Fruit fly (Drosophila melanogaster) whole organism, pupa: ENCODE results near the gene CG14618.

Source experiments
- CG10348 ChIP-seq: fragments of 200-800 bp; sonication (Bioruptor generic); IDR thresholded peaks from 2 replicates; pipeline ENCODE4 v1.3.6; 2022; ENCODE audit warnings: missing biosample characterization, missing genetic modification characterization
- CG12605 ChIP-seq: fragments of 200-800 bp; sonication (Bioruptor generic); IDR thresholded peaks from 2 replicates; pipeline ENCODE4 v1.3.6; 2022; ENCODE audit warnings: missing biosample characterization, missing genetic modification characterization
- CG13204 ChIP-seq: fragments of 200-800 bp; sonication (Bioruptor generic); optimal IDR thresholded peaks from 2 replicates; lab custom pipeline; 2018; ENCODE audit warnings: missing biosample characterization, mild to moderate bottlenecking, missing genetic modification characterization, moderate library complexity
- CG14655 ChIP-seq: fragments of 200-800 bp; sonication (Bioruptor generic); optimal IDR thresholded peaks from 3 replicates; lab custom pipeline; 2017; ENCODE audit warnings: mild to moderate bottlenecking, missing biosample characterization, missing genetic modification reagents, missing genetic modification characterization
- CG15710 ChIP-seq: fragments of 200-800 bp; sonication (Bioruptor generic); optimal IDR thresholded peaks from 2 replicates; lab custom pipeline; 2018; ENCODE audit warnings: missing biosample characterization, mild to moderate bottlenecking, missing genetic modification characterization, moderate library complexity
- CG17806 ChIP-seq: fragments of 200-800 bp; sonication (Bioruptor generic); optimal IDR thresholded peaks from 2 replicates; lab custom pipeline; 2018; ENCODE audit warnings: missing biosample characterization, mild to moderate bottlenecking, missing genetic modification characterization, moderate library complexity
- CG32121 ChIP-seq: fragments of 200-800 bp; sonication (Bioruptor generic); IDR thresholded peaks from 2 replicates; pipeline ENCODE4 v1.3.6; 2022; ENCODE audit warnings: missing biosample characterization, missing genetic modification characterization
- CG34367 ChIP-seq: fragments of 200-800 bp; sonication (Bioruptor generic); optimal IDR thresholded peaks from 2 replicates; lab custom pipeline; 2018; ENCODE audit warnings: missing biosample characterization, mild to moderate bottlenecking, missing genetic modification characterization
- CG4496 ChIP-seq: fragments of 200-800 bp; sonication (Bioruptor generic); IDR thresholded peaks from 3 replicates; pipeline ENCODE4 v1.3.6; 2022; ENCODE audit warnings: missing biosample characterization, missing genetic modification characterization
- CG8159 ChIP-seq: fragments of 200-800 bp; sonication (Bioruptor generic); optimal IDR thresholded peaks from 3 replicates; lab custom pipeline; 2018; ENCODE audit warnings: missing biosample characterization, mild to moderate bottlenecking, missing genetic modification characterization, moderate library complexity
- CG8301 ChIP-seq: fragments of 200-800 bp; sonication (Bioruptor generic); optimal IDR thresholded peaks from 2 replicates; lab custom pipeline; 2018; ENCODE audit warnings: missing biosample characterization, mild to moderate bottlenecking, missing genetic modification characterization
- CG9948 ChIP-seq: fragments of 200-800 bp; sonication (Bioruptor generic); optimal IDR thresholded peaks from 2 replicates; lab custom pipeline; 2018; ENCODE audit warnings: missing biosample characterization, mild to moderate bottlenecking, missing genetic modification characterization, moderate library complexity
- D1 ChIP-seq: fragments of 200-800 bp; sonication (Bioruptor generic); optimal IDR thresholded peaks from 2 replicates; lab custom pipeline; 2018; ENCODE audit warnings: missing biosample characterization, mild to moderate bottlenecking, missing genetic modification characterization, moderate library complexity
- EcR ChIP-seq: fragments of 200-800 bp; sonication (Bioruptor generic); optimal IDR thresholded peaks from 3 replicates; lab custom pipeline; 2019; ENCODE audit warnings: missing biosample characterization, missing genetic modification characterization, mild to moderate bottlenecking, moderate library complexity, missing genetic modification reagents
- Ets98B ChIP-seq: fragments of 200-800 bp; sonication (Bioruptor generic); IDR thresholded peaks from 2 replicates; pipeline ENCODE4 v1.3.6; 2022; ENCODE audit warnings: missing biosample characterization, missing genetic modification characterization
- Pif1A ChIP-seq: fragments of 200-800 bp; sonication (Bioruptor generic); optimal IDR thresholded peaks from 3 replicates; lab custom pipeline; 2016; ENCODE audit warnings: missing biosample characterization, missing genetic modification characterization
- Pif1B ChIP-seq: fragments of 200-800 bp; sonication (Bioruptor generic); optimal IDR thresholded peaks from 3 replicates; lab custom pipeline; 2016; ENCODE audit warnings: missing biosample characterization, missing genetic modification characterization
- Snoo ChIP-seq: fragments of 200-800 bp; sonication (Bioruptor generic); optimal IDR thresholded peaks from 3 replicates; lab custom pipeline; 2017; ENCODE audit warnings: missing biosample characterization, mild to moderate bottlenecking, missing genetic modification characterization, inconsistent platforms
- fd96Ca ChIP-seq: fragments of 200-800 bp; sonication (Bioruptor generic); IDR thresholded peaks from 3 replicates; pipeline ENCODE4 v1.3.6; 2022; ENCODE audit warnings: missing biosample characterization, missing genetic modification characterization
- gl ChIP-seq: fragments of 200-800 bp; sonication (Bioruptor generic); optimal IDR thresholded peaks from 2 replicates; lab custom pipeline; 2018; ENCODE audit warnings: missing biosample characterization, mild to moderate bottlenecking, missing genetic modification characterization
- rn ChIP-seq: fragments of 200-800 bp; sonication (Bioruptor generic); IDR thresholded peaks from 2 replicates; pipeline ENCODE4 v1.3.6; 2022; ENCODE audit warnings: missing biosample characterization, missing genetic modification characterization

CG14618 gene

DNA sequence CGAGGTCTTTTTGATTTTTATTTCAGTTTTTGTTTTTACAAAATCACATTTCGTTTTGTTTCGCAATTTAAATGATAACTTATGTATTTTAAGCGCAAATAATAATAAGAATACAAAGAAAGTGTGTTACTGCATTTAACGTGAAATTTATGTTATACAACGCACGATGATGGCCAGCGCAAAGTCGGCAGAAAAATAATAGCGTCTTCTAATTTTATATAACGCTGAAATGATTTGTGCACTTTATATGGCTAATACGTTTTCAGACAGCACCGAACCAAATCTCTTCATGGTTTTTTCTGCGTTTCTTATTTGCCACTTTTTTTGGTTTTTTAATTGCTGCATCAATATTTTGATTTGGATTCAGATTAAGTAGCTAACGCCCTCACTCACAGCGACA, 1.4 kb downstream of the CG14618 start:
- TF ChIP-seq CG4496 (no peak), CG10348 (GFP tag; lab: Robert Waterston, UW) (no peak), CG8301 (tag; lab: Kevin White, UChicago) (no peak)

DNA sequence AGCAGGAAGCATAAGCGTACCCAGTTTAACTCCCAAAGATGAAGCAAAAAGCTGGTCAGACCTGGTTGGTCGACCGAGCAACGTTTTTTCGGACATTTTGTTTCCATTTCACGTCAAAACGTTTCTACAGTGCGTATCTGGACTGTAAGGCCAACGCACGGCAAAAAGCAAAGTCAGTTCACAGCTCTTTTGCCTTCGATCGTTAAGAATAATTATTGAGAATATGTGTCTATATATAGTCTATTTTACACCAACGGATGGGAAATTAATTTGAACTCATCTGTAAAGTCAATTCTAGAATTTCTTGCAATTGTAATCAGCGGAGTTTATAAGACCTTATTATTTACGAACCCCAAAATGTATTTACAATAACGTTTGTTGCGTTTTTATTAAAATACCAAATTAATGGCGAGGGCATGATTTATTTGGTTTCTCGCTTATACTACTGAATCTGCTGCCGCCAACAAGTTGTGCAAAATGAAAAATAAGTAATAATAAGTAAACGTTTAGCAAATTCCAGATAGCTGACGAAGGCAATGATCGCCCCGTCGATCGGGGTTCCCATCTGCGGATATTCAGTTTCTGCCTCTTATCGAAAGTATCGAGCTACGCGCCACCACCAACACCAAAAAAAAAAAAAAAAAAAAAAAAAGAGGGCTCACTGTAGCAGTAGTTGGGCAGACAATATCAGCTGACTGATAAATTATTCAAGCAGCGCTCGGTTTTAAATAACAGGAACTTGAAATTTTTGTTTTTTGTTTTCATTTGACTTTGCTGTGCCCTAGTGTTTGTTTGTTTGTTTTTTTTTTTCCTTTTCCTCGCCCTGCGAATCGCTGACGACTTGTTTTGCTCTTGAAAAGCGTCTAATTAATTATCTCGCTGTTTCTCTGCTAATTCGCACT, 4.4 kb downstream of the CG14618 start:
- no peak for TF ChIP-seq Pif1B (GFP tag; lab: Kevin White, UChicago)
- TF ChIP-seq CG13204 (GFP tag; lab: Kevin White, UChicago): no peak

DNA sequence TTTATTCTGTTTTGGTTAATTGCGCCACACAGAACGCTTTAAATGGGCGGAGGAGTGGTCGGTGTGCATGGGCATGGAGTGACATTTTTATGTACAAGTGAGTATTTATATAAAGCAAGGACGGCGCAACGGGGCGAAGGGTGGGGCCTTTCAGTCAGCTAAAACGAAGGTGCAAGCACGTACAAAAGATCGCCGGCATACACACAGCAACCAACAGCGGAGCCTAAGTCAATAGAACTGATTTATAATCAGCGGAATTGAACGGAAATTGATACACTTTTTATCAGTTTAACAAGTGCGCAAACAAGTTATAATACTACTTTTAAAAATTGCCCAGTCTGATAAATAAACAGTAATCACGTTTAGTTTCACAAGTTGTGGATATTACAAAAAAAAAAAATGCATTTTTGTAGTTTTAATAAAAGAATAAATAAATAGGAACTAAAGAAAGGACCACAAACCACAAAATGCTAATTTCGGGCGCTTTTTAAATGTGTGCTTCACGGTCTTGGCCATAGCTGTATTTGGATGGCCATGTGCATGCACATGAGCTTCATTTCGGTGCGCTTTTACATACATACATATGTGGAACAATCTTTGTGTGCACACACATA, 5.8 kb downstream of the CG14618 start:
- TF ChIP-seq CG8159 (tag; lab: Kevin White, UChicago): peak; percentile 31
- 0 out of 3 replicates have a peak, but pooled peaks have one; percentile 20 for TF ChIP-seq fd96Ca
- TF ChIP-seq CG8301 (tag; lab: Kevin White, UChicago): peak; percentile 64
- no peak for TF ChIP-seq CG12605 (GFP tag; lab: Robert Waterston, UW)
- peak; percentile 19 for TF ChIP-seq CG9948
- peak; percentile 28 for TF ChIP-seq CG34367
- no peak for TF ChIP-seq CG4496
- TF ChIP-seq rn (GFP tag; lab: Robert Waterston, UW): no peak
- peak; percentile 18; the same call in 1 of the 2 replicates for TF ChIP-seq Ets98B
- peak; percentile 25; the same call in 1 of the 2 replicates for TF ChIP-seq CG32121 (GFP tag; lab: Robert Waterston, UW)
- no peak for TF ChIP-seq CG10348 (GFP tag; lab: Robert Waterston, UW)
- TF ChIP-seq CG15710 (tag; lab: Kevin White, UChicago): peak; percentile 33
- TF ChIP-seq CG17806: peak; percentile 23
- TF ChIP-seq Pif1A (GFP tag; lab: Kevin White, UChicago): peak; percentile 64
- no peak for TF ChIP-seq D1
- TF ChIP-seq Snoo (tag; lab: Kevin White, UChicago): peak; percentile 75
- peak; percentile 45 for TF ChIP-seq Pif1B (GFP tag; lab: Kevin White, UChicago)
- TF ChIP-seq CG14655 (GFP tag; lab: Kevin White, UChicago): no peak
- no peak for TF ChIP-seq gl
- no peak for TF ChIP-seq CG13204 (GFP tag; lab: Kevin White, UChicago)
- TF ChIP-seq EcR: no peak

DNA sequence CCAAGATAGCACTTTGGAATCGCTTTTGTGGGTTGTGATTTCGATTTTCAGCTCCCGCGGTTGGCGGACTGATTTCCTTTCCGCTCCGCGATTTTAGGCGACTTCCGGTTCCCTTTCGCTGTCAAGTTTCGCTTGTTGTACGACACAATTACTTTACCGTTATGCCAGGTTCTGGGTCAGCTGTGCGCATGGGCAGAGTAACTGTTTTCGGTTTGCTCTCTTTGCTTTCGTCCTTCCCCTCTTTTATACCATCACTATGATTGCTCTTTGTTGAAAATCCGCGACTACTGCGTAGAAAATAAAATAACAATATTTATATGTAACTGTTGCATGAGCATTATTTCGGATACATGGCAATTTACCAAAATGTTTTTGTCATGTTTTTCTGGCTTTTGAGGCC, 7.1 kb downstream of the CG14618 start:
- no peak for TF ChIP-seq CG15710 (tag; lab: Kevin White, UChicago)
- no peak for TF ChIP-seq Snoo (tag; lab: Kevin White, UChicago)
- TF ChIP-seq CG10348 (GFP tag; lab: Robert Waterston, UW): no peak
- TF ChIP-seq CG13204 (GFP tag; lab: Kevin White, UChicago): no peak
- TF ChIP-seq CG9948: no peak
- TF ChIP-seq Pif1B (GFP tag; lab: Kevin White, UChicago): no peak
- TF ChIP-seq CG17806: no peak

- TF ChIP-seq CG32121 (GFP tag; lab: Robert Waterston, UW) (0 out of 2 replicates have a peak, but pooled peaks have one; percentile 18), D1 (no peak), Pif1A (GFP tag; lab: Kevin White, UChicago) (peak; percentile 5), CG4496 (peak; percentile 38; the same call in 1 of the 3 replicates), gl (peak; percentile 9), rn (GFP tag; lab: Robert Waterston, UW) (no peak), CG12605 (GFP tag; lab: Robert Waterston, UW) (peak; percentile 47), Pif1B (GFP tag; lab: Kevin White, UChicago) (no peak), CG9948 (no peak), CG14655 (GFP tag; lab: Kevin White, UChicago) (peak; percentile 35), fd96Ca (0 out of 3 replicates have a peak, but pooled peaks have one; percentile 9), CG34367 (no peak), CG15710 (tag; lab: Kevin White, UChicago) (no peak)
These were observed 7.6 kb downstream of the CG14618 start for dm6 chrX:22481131-22481530.

DNA sequence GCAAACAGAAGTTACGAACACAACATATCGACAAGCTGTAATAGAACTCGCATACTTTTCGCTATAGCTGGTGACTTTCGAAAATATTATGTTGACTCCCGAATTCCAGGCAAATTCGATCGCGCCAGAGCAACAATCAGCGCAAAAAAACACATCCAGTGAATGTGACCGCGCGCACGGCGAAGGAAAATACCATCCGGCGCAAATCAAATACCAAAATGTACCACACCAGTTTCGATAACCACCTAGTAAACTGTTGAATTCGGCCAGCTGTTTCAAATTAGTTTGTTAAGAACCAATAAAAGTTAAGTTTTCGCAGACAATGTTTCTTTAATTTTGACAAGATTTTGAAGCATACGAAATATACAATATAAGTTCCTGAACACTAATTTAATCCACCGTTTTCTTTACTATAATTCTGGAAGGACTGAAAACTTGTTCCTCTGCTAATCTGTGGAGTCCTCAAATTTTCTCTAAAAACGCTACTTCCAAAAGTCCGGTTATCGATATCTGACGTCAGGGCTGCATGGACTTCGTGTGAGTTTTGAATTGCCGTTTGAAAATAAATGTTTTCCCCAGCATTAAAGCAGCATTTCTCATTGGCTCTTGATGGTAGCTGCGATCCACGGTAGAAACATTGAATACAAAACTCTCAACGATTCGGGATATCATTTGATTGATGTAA, 8.5 kb downstream of the CG14618 start, which contains the start of the genes Cp110 and CG12576:
Cp110 (plus strand) TSS at position 223 of the 685 bp plus-strand sequence.
CG12576 (minus strand) TSS at position 498 of the 685 bp plus-strand sequence.
- TF ChIP-seq Pif1B (GFP tag; lab: Kevin White, UChicago): no peak
- no peak for TF ChIP-seq rn (GFP tag; lab: Robert Waterston, UW)
- no peak for TF ChIP-seq CG9948
- no peak for TF ChIP-seq CG12605 (GFP tag; lab: Robert Waterston, UW)
- no peak for TF ChIP-seq gl
- TF ChIP-seq fd96Ca: no peak
- no peak for TF ChIP-seq D1
- no peak for TF ChIP-seq CG15710 (tag; lab: Kevin White, UChicago)
- no peak for TF ChIP-seq EcR
- no peak for TF ChIP-seq CG10348 (GFP tag; lab: Robert Waterston, UW)
- no peak for TF ChIP-seq CG8301 (tag; lab: Kevin White, UChicago)
- no peak for TF ChIP-seq CG17806
- no peak for TF ChIP-seq CG14655 (GFP tag; lab: Kevin White, UChicago)
- no peak for TF ChIP-seq CG32121 (GFP tag; lab: Robert Waterston, UW)
- no peak for TF ChIP-seq CG4496
- TF ChIP-seq Pif1A (GFP tag; lab: Kevin White, UChicago): no peak
- TF ChIP-seq CG34367: no peak
- no peak for TF ChIP-seq CG8159 (tag; lab: Kevin White, UChicago)
